Worm (Caenorhabditis elegans) whole organism, L4/young adult: ENCODE measurements around the gene T28H10.2.

Source experiments
- W03F9.2 ChIP-seq: fragments of 150-350 bp; optimal IDR thresholded peaks from 2 replicates; lab custom pipeline; 2014; ENCODE audit warnings: missing biosample characterization, missing genetic modification characterization
- dao-5 ChIP-seq: sonication (generic microtip); optimal IDR thresholded peaks from 2 replicates; lab custom pipeline; 2016; ENCODE audit warnings: missing genotype, missing genetic modification characterization, moderate library complexity, missing compliant biosample characterization

ce11 chrV:12554172-12555031 lies 41.7 kb upstream of the T28H10.2 start:
- no peak for TF ChIP-seq W03F9.2
- no peak for TF ChIP-seq dao-5 (tag; lab: Kevin White, UChicago)
